Fruit fly (Drosophila melanogaster): Measurements from ENCODE around the gene hng3.
A peak's percentile ranks its signal among the peaks of the same experiment; 100 is the strongest.

The hng3 gene

dm6 chr3L:776696-777095 is 21.4 kb upstream of the hng3 start:
- no peak for TF ChIP-seq dsf (GFP tag; optimal IDR thresholded peaks at IDR 0.05; ENCODE audit: borderline replicate concordance)
- no peak for TF ChIP-seq woc (GFP tag; optimal IDR thresholded peaks at IDR 0.05)

dm6 chr3L:776201-776600 is 20.9 kb upstream of the hng3 start:
- TF ChIP-seq rgr (GFP tag; optimal IDR thresholded peaks at IDR 0.05) (peak; percentile 35), h (GFP tag; optimal IDR thresholded peaks at IDR 0.05) (peak; percentile 40), Dfd (GFP tag; optimal IDR thresholded peaks at IDR 0.05) (no peak), lola (GFP tag; optimal IDR thresholded peaks at IDR 0.05) (no peak), woc (GFP tag; optimal IDR thresholded peaks at IDR 0.05) (no peak), sage (GFP tag; optimal IDR thresholded peaks at IDR 0.05) (peak; percentile 1), Hr78 (GFP tag; optimal IDR thresholded peaks at IDR 0.05) (no peak), Hr83 (GFP tag; optimal IDR thresholded peaks at IDR 0.05; ENCODE audit: poor library complexity, severe bottlenecking) (no peak), usp (GFP tag; optimal IDR thresholded peaks at IDR 0.05) (no peak), br (GFP tag; optimal IDR thresholded peaks at IDR 0.05) (no peak), N (GFP tag; optimal IDR thresholded peaks at IDR 0.05) (no peak), jim (GFP tag; optimal IDR thresholded peaks at IDR 0.05) (no peak), psq (GFP tag; optimal IDR thresholded peaks at IDR 0.05) (peak; percentile 48), tai (GFP tag; optimal IDR thresholded peaks at IDR 0.05) (no peak), GATAd (GFP tag; optimal IDR thresholded peaks at IDR 0.05) (no peak), Vsx2 (GFP tag; optimal IDR thresholded peaks at IDR 0.05; ENCODE audit: partially characterized antibody) (no peak), Myc (optimal IDR thresholded peaks at IDR 0.05) (no peak), Mio (GFP tag; optimal IDR thresholded peaks at IDR 0.05) (no peak), CG32264 (GFP tag; optimal IDR thresholded peaks at IDR 0.05) (no peak), Rel (GFP tag; optimal IDR thresholded peaks at IDR 0.05) (no peak), Rel (tag; optimal IDR thresholded peaks at IDR 0.05) (no peak), Jra (GFP tag; optimal IDR thresholded peaks at IDR 0.05) (no peak), HLH106 (tag; optimal IDR thresholded peaks at IDR 0.05) (peak; percentile 45), CG9705 (GFP tag; optimal IDR thresholded peaks at IDR 0.05) (no peak), CrebA (GFP tag; optimal IDR thresholded peaks at IDR 0.05; ENCODE audit: borderline replicate concordance) (no peak), fru (GFP tag; optimal IDR thresholded peaks at IDR 0.05) (peak; percentile 50), ey (GFP tag; optimal IDR thresholded peaks at IDR 0.05) (peak; percentile 11), dmrt93B (GFP tag; optimal IDR thresholded peaks at IDR 0.05) (peak; percentile 18), sv (GFP tag; optimal IDR thresholded peaks at IDR 0.05) (no peak), Sp1 (GFP tag; optimal IDR thresholded peaks at IDR 0.05) (peak; percentile 40), dsf (GFP tag; optimal IDR thresholded peaks at IDR 0.05; ENCODE audit: borderline replicate concordance) (no peak), Dif (GFP tag; optimal IDR thresholded peaks at IDR 0.05; ENCODE audit: partially characterized antibody) (no peak), foxo (GFP tag; optimal IDR thresholded peaks at IDR 0.05) (peak in 1 of 2 experiments; percentile 62), dl (GFP tag; optimal IDR thresholded peaks at IDR 0.05; ENCODE audit: insufficient read depth in 1 of 2, partially characterized antibody in 2 of 2) (no peak), Abd-B (GFP tag; optimal IDR thresholded peaks at IDR 0.05) (no peak), pan (optimal IDR thresholded peaks at IDR 0.05) (no peak), Hnf4 (GFP tag; optimal IDR thresholded peaks at IDR 0.05) (no peak), brk (GFP tag; optimal IDR thresholded peaks at IDR 0.05) (peak; percentile 22), OdsH (GFP tag; optimal IDR thresholded peaks at IDR 0.05) (peak; percentile 58)

dm6 chr3L:775053-775355 is 19.7 kb upstream of the hng3 start:
- no peak for TF ChIP-seq usp (GFP tag; optimal IDR thresholded peaks at IDR 0.05)
- no peak for TF ChIP-seq psq (GFP tag; optimal IDR thresholded peaks at IDR 0.05)
- TF ChIP-seq lola (GFP tag; optimal IDR thresholded peaks at IDR 0.05): no peak
- TF ChIP-seq Dif (GFP tag; optimal IDR thresholded peaks at IDR 0.05; ENCODE audit: partially characterized antibody): no peak
- TF ChIP-seq Sp1 (GFP tag; optimal IDR thresholded peaks at IDR 0.05): no peak
